Worm (Caenorhabditis elegans): Measurements from ENCODE around the gene K09D9.9.

K09D9.9 gene

DNA sequence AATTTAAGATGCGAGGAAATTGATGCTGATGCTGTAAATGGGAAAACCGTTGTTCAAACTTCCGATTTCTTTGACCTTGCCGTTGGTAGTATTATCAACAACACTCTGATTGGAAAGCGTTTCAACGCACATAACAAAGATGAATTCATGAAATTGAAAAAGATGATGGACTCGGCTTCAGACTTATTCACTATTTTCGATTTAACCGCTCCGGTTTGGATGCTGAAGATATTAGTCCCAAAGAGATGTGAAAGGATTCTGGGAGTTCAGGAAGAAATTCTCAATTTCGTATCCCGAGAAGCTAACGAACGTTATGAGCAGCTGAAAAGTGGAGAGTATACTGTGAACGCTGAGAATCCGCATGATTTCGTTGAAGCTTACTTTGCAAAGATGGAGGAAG is 50.6 kb downstream of the K09D9.9 start:
- TF ChIP-seq ztf-26 (tag; optimal IDR thresholded peaks at IDR 0.05) = no peak

All from whole organism, young adult.